Worm (Caenorhabditis elegans) whole organism, L3 larva: ENCODE measurements around the gene F08D12.7.

Source experiments
- ZK546.5 ChIP-seq: sonication (generic microtip); optimal IDR thresholded peaks from 2 replicates; lab custom pipeline; 2017; ENCODE audit warnings: missing biosample characterization, missing genetic modification characterization
- aly-2 ChIP-seq: fragments of 150-350 bp; optimal IDR thresholded peaks from 2 replicates; lab custom pipeline; 2014; ENCODE audit warnings: missing biosample characterization, missing genetic modification characterization
- ceh-16 ChIP-seq: sonication (generic microtip); optimal IDR thresholded peaks from 2 replicates; lab custom pipeline; 2017; ENCODE audit warnings: missing biosample characterization, missing genetic modification characterization
- ceh-28 ChIP-seq: fragments of 150-350 bp; optimal IDR thresholded peaks from 2 replicates; lab custom pipeline; 2014; ENCODE audit warnings: missing biosample characterization, missing genetic modification reagents, missing genetic modification characterization
- ceh-82 ChIP-seq: fragments of 150-350 bp; optimal IDR thresholded peaks from 2 replicates; lab custom pipeline; 2014; ENCODE audit warnings: missing biosample characterization, missing genetic modification characterization
- ceh-9 ChIP-seq: sonication (generic microtip); optimal IDR thresholded peaks from 2 replicates; lab custom pipeline; 2018; ENCODE audit warnings: missing biosample characterization, missing genetic modification characterization
- daf-12 ChIP-seq: fragments of 150-350 bp; optimal IDR thresholded peaks from 2 replicates; lab custom pipeline; 2014; ENCODE audit warnings: missing biosample characterization, missing genetic modification reagents, missing genetic modification characterization
- egl-5 ChIP-seq: fragments of 150-350 bp; optimal IDR thresholded peaks from 2 replicates; lab custom pipeline; 2017; ENCODE audit warnings: missing biosample characterization, missing genetic modification reagents, missing genetic modification characterization, inconsistent platforms
- elt-1 ChIP-seq: fragments of 150-350 bp; optimal IDR thresholded peaks from 2 replicates; lab custom pipeline; 2014; ENCODE audit warnings: missing biosample characterization, missing genetic modification characterization
- elt-2 ChIP-seq: sonication (generic microtip); optimal IDR thresholded peaks from 2 replicates; lab custom pipeline; 2016; ENCODE audit warnings: missing genetic modification reagents, mild to moderate bottlenecking, missing genetic modification characterization, missing compliant biosample characterization
- eor-1 ChIP-seq, 2 experiments: fragments of 150-350 bp; optimal IDR thresholded peaks; 2 replicates each; lab custom pipeline; 2014 to 2018; ENCODE audit warnings: missing biosample characterization in 2 of 2, missing genetic modification characterization in 2 of 2
- fkh-10 ChIP-seq: sonication (generic microtip); optimal IDR thresholded peaks from 2 replicates; lab custom pipeline; 2017; ENCODE audit warnings: missing biosample characterization, missing genetic modification reagents, missing genetic modification characterization
- hmg-11 ChIP-seq: sonication (generic microtip); optimal IDR thresholded peaks from 2 replicates; lab custom pipeline; 2016; ENCODE audit warnings: missing genetic modification characterization, missing compliant biosample characterization
- jun-1 ChIP-seq: fragments of 150-350 bp; optimal IDR thresholded peaks from 2 replicates; lab custom pipeline; 2014; ENCODE audit warnings: missing biosample characterization, missing genetic modification reagents, missing genetic modification characterization
- lin-15B ChIP-seq: fragments of 150-350 bp; optimal IDR thresholded peaks from 2 replicates; lab custom pipeline; 2014; ENCODE audit warnings: missing biosample characterization, missing genetic modification characterization
- lin-39 ChIP-seq: fragments of 150-350 bp; optimal IDR thresholded peaks from 2 replicates; lab custom pipeline; 2018; ENCODE audit warnings: missing biosample characterization, missing genetic modification reagents, missing genetic modification characterization
- lsy-12 ChIP-seq: sonication (generic microtip); optimal IDR thresholded peaks from 2 replicates; lab custom pipeline; 2016; ENCODE audit warnings: mild to moderate bottlenecking, missing genetic modification characterization, missing compliant biosample characterization
- mdl-1 ChIP-seq: fragments of 150-350 bp; optimal IDR thresholded peaks from 2 replicates; lab custom pipeline; 2014; ENCODE audit warnings: missing biosample characterization, missing genetic modification characterization
- mml-1 ChIP-seq: fragments of 150-350 bp; sonication (generic microtip); optimal IDR thresholded peaks from 3 replicates; lab custom pipeline; 2014; ENCODE audit warnings: missing biosample characterization, missing genetic modification characterization
- nfya-1 ChIP-seq: sonication (generic microtip); optimal IDR thresholded peaks from 2 replicates; lab custom pipeline; 2017; ENCODE audit warnings: missing genetic modification characterization, mild to moderate bottlenecking, missing compliant biosample characterization, antibody characterized with exemption, moderate library complexity; ENCODE audit not compliant: insufficient read depth
- nhr-12 ChIP-seq: fragments of 150-350 bp; optimal IDR thresholded peaks from 2 replicates; lab custom pipeline; 2014; ENCODE audit warnings: missing biosample characterization, missing genetic modification characterization
- nhr-67 ChIP-seq: fragments of 150-350 bp; optimal IDR thresholded peaks from 2 replicates; lab custom pipeline; 2014; ENCODE audit warnings: missing biosample characterization, missing genetic modification characterization
- nhr-76 ChIP-seq: fragments of 150-350 bp; sonication (generic microtip); optimal IDR thresholded peaks from 5 replicates; lab custom pipeline; 2014; ENCODE audit warnings: missing biosample characterization, missing genetic modification characterization
- nhr-77 ChIP-seq: fragments of 150-350 bp; optimal IDR thresholded peaks from 2 replicates; lab custom pipeline; 2014; ENCODE audit warnings: missing biosample characterization, missing genetic modification characterization
- pha-4 ChIP-seq: fragments of 150-350 bp; optimal IDR thresholded peaks from 2 replicates; lab custom pipeline; 2014; ENCODE audit warnings: missing biosample characterization, missing genetic modification reagents, missing genetic modification characterization
- sea-2 ChIP-seq: fragments of 150-350 bp; sonication (generic microtip); optimal IDR thresholded peaks from 4 replicates; lab custom pipeline; 2014; ENCODE audit warnings: missing biosample characterization, missing genetic modification reagents, missing genetic modification characterization
- tbx-2 ChIP-seq: sonication (generic microtip); optimal IDR thresholded peaks from 2 replicates; lab custom pipeline; 2016; ENCODE audit warnings: mild to moderate bottlenecking, missing genetic modification characterization, missing compliant biosample characterization
- unc-39 ChIP-seq: sonication (generic microtip); optimal IDR thresholded peaks from 4 replicates; lab custom pipeline; 2017; ENCODE audit warnings: missing biosample characterization, missing genetic modification characterization
- unc-62 ChIP-seq: fragments of 150-350 bp; sonication (generic microtip); optimal IDR thresholded peaks from 4 replicates; lab custom pipeline; 2014; ENCODE audit warnings: missing biosample characterization, missing genetic modification reagents, missing genetic modification characterization
- zag-1 ChIP-seq: fragments of 150-350 bp; optimal IDR thresholded peaks from 2 replicates; lab custom pipeline; 2014; ENCODE audit warnings: missing biosample characterization, missing genetic modification characterization
- ztf-11 ChIP-seq: fragments of 150-350 bp; optimal IDR thresholded peaks from 2 replicates; lab custom pipeline; 2014; ENCODE audit warnings: missing biosample characterization, missing genetic modification characterization

Gene F08D12.7

DNA sequence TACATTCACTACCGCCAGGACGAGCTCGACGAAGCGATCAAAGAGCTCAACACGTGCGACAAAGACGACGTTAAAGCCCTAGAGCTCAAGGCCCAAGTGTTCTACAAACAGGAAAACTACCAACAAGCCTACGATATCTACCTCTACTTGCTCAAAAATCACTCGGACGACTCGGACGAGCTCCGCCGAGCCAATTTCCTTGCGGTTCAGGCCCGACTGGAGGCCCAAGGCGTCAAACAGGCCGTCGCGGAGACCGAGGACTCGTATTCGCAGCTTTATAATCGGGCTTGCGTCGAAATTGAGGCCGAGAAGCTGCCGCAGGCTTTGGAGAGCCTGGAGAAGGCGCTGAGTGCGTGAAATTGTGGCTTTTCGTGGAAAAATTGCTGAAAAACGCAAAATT is 18.9 kb upstream of the F08D12.7 start:
- TF ChIP-seq nhr-77 (no peak), ztf-11 (tag; lab: Kevin White, UChicago) (no peak), daf-12 (tag; lab: Kevin White, UChicago) (no peak), sea-2 (GFP tag; lab: Kevin White, UChicago) (no peak), ZK546.5 (tag; lab: Kevin White, UChicago) (no peak), nhr-67 (tag; lab: Kevin White, UChicago) (no peak), ceh-9 (tag; lab: Kevin White, UChicago) (no peak), nhr-76 (tag; lab: Kevin White, UChicago) (no peak), zag-1 (tag; lab: Kevin White, UChicago) (no peak), lsy-12 (tag; lab: Kevin White, UChicago) (no peak), mdl-1 (tag; lab: Kevin White, UChicago) (no peak), ceh-28 (tag; lab: Kevin White, UChicago) (no peak)

DNA sequence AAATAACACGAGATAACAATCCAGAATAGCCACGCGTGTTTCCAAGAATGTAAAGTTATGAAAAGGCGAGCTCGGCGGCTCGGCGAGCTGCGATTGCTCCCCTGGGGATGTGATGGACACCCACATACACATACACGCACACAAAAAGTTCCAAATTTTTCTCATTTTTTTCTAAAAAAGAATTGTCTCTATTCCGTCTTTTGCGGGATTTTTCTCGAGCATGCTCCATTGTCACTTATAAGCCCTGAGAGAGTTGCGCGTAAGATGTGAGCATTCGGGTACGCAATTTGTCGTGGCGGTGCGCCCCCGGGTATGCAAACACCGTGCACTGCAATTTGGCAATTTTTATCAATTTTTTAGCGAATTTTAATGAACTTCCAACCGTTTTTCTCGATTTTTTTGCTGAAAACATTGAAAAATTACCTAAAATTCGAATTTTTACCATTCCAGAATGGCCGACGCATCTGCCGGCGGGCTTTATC is 18.2 kb upstream of the F08D12.7 start, which contains the start of the genes F08D12.12 and srpa-72:
Gene F08D12.12 (minus strand): TSS at position 51 of the 482 bp plus-strand sequence.
Gene srpa-72 (plus strand): TSS at position 451 of the 482 bp plus-strand sequence.
- TF ChIP-seq ztf-11 (tag; lab: Kevin White, UChicago), result no peak
- TF ChIP-seq ceh-16 (tag; lab: Kevin White, UChicago), result no peak
- TF ChIP-seq lin-39 (tag; lab: Kevin White, UChicago), result peak; percentile 63
- peak; percentile 47 for TF ChIP-seq lin-15B (tag; lab: Kevin White, UChicago)
- TF ChIP-seq hmg-11 (tag; lab: Kevin White, UChicago), result peak; percentile 85
- TF ChIP-seq ZK546.5 (tag; lab: Kevin White, UChicago), result no peak
- TF ChIP-seq nhr-12, result no peak
- TF ChIP-seq nfya-1 (tag; lab: Kevin White, UChicago), result no peak
- no peak for TF ChIP-seq eor-1 (tag; optimal IDR thresholded peaks at IDR 0.05; lab: Kevin White, UChicago)
- TF ChIP-seq ceh-82 (tag; lab: Kevin White, UChicago), result no peak
- TF ChIP-seq elt-2 (tag; lab: Kevin White, UChicago), result peak; percentile 21
- TF ChIP-seq nhr-76 (tag; lab: Kevin White, UChicago), result no peak
- TF ChIP-seq unc-39, result no peak

DNA sequence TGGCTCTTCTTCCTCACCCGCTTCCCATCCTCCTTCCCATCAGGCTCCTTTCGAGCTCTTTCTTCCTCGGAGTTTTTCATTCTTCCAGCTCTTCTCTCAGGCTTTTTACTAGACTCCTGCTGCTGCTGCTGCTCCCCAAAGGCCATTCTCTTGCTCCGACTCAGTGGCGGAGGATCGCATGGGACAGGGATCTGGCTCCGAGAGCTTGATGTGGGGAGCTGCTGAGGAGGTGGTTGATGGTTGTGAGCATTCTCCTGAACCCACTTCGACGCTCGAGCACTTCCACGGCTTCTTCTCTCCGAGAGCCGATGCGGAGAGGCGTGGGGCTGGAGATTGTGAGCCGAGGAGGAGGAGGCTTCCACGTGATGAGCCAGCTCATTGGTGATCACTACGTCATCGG is 16.9 kb upstream of the F08D12.7 start:
- no peak for TF ChIP-seq egl-5
- no peak for TF ChIP-seq mml-1 (tag; lab: Kevin White, UChicago)
- TF ChIP-seq jun-1 (tag; lab: Kevin White, UChicago), result no peak
- TF ChIP-seq lsy-12 (tag; lab: Kevin White, UChicago), result no peak
- TF ChIP-seq unc-62 (GFP tag; lab: Kevin White, UChicago), result no peak
- TF ChIP-seq pha-4 (tag; lab: Kevin White, UChicago), result no peak
- TF ChIP-seq, all 47 proteins: peak for 0

DNA sequence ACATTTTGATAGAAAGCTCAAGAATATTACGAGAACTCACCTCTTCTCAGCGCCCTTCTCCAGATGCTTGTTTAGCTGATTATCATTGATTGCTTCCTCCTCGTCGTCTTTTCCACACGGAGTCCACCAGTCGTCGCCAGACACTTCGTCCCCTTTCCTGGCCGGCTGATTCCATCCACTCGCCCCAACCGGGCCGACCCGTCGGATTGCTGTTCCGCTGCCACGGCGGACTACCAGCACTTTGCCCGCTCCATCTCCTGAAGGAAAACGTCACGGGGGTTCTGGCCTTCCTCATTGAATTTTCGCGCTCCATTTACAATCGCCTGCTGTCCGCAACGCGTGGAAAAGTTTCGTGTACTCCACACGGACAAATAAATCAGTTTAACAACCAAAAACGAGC is 14.5 kb upstream of the F08D12.7 start:
- TF ChIP-seq aly-2 (tag; lab: Kevin White, UChicago) (no peak), unc-62 (GFP tag; lab: Kevin White, UChicago) (no peak), ceh-28 (tag; lab: Kevin White, UChicago) (no peak), zag-1 (tag; lab: Kevin White, UChicago) (no peak), unc-39 (no peak), nhr-12 (no peak), daf-12 (tag; lab: Kevin White, UChicago) (no peak), elt-1 (tag; lab: Kevin White, UChicago) (no peak), pha-4 (tag; lab: Kevin White, UChicago) (no peak), lin-39 (tag; lab: Kevin White, UChicago) (no peak)

DNA sequence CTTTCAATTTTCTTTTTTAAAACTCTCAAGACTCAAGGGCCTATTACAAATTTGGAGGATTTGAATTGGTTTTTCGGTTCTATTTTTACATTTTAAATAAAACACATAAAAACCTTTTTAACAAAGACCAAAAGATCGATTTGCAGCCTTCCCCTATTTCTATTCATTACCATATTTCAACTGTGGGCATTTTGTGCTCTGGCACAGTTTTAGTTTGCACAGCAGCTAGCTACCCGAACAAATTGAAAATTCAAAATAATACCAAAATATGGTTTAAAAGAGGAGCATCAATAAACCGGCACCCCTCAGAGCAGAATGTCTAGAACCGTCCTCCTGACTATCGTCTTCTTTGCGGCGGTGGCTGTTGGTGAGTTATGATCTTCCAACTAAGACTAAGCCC is 12.4 kb upstream of the F08D12.7 start, which contains the start of gene F08D12.2:
Gene F08D12.2 (plus strand): TSS at position 301 of the 400 bp plus-strand sequence.
- TF ChIP-seq fkh-10 (GFP tag; lab: Kevin White, UChicago), result no peak
- no peak for TF ChIP-seq elt-2 (tag; lab: Kevin White, UChicago)
- TF ChIP-seq ceh-28 (tag; lab: Kevin White, UChicago), result no peak
- no peak for TF ChIP-seq lin-15B (tag; lab: Kevin White, UChicago)

DNA sequence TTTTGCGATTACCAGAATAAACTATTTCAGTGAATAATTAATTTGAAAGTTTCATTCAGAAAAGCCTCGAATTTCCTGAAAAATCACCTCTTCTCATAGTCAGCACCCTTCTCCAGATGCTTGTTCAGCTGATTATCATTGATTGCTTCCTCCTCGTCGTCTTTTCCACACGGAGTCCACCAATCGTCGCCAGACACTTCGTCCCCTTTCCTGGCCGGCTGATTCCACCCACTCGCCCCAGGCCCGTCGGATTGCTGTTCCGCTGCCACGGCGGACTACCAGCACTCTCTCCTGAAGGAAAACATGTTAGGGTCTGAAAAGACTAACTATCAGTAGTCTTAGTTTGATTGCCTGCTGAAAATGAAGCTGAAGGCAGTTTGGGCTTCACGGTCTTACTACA is 11.9 kb upstream of the F08D12.7 start:
- TF ChIP-seq unc-39, result no peak
- no peak for TF ChIP-seq tbx-2
- no peak for TF ChIP-seq ceh-82 (tag; lab: Kevin White, UChicago)
- TF ChIP-seq, all 47 proteins: peak for 0
